Worm (Caenorhabditis elegans) whole organism, young adult: Measurements from ENCODE around the gene nth-1.

ENCODE experiments used
- B0019.2 ChIP-seq: fragments of 200-800 bp; sonication (Bioruptor generic); conservative IDR thresholded peaks from 2 replicates; pipeline ENCODE4 v1.3.6; 2022; ENCODE audit warnings: missing genetic modification reagents, missing genetic modification characterization, missing compliant biosample characterization
- B0261.1 ChIP-seq: sonication (generic microtip); optimal IDR thresholded peaks from 2 replicates; lab custom pipeline; 2016; ENCODE audit warnings: mild to moderate bottlenecking, missing genetic modification characterization, moderate library complexity, missing compliant biosample characterization
- F22D6.2 ChIP-seq: sonication (generic microtip); optimal IDR thresholded peaks from 2 replicates; lab custom pipeline; 2016; ENCODE audit warnings: mild to moderate bottlenecking, missing genetic modification characterization, missing compliant biosample characterization
- F33H1.4 ChIP-seq: fragments of 200-800 bp; sonication (Bioruptor generic); IDR thresholded peaks from 2 replicates; pipeline ENCODE4 v1.3.6; 2022; ENCODE audit warnings: missing genetic modification reagents, missing genetic modification characterization, missing compliant biosample characterization
- F39B2.1 ChIP-seq: fragments of 200-800 bp; sonication (Bioruptor generic); IDR thresholded peaks from 2 replicates; pipeline ENCODE4 v1.3.6; 2022; ENCODE audit warnings: missing genetic modification reagents, missing genetic modification characterization, missing compliant biosample characterization
- F57C9.4 ChIP-seq: sonication (generic microtip); optimal IDR thresholded peaks from 2 replicates; lab custom pipeline; 2017; ENCODE audit warnings: mild to moderate bottlenecking, missing genetic modification characterization, missing compliant biosample characterization
- T07F8.4 ChIP-seq: sonication (generic microtip); optimal IDR thresholded peaks from 2 replicates; lab custom pipeline; 2016; ENCODE audit warnings: mild to moderate bottlenecking, missing genetic modification characterization, moderate library complexity, missing compliant biosample characterization
- ZK185.1 ChIP-seq: sonication (generic microtip); optimal IDR thresholded peaks from 2 replicates; lab custom pipeline; 2016; ENCODE audit warnings: mild to moderate bottlenecking, missing genetic modification characterization, missing compliant biosample characterization; ENCODE audit not compliant: poor library complexity, severe bottlenecking
- athp-1 ChIP-seq: sonication (generic microtip); optimal IDR thresholded peaks from 2 replicates; lab custom pipeline; 2017; ENCODE audit warnings: mild to moderate bottlenecking, missing genetic modification characterization, missing compliant biosample characterization
- attf-5 ChIP-seq: fragments of 200-800 bp; sonication (Bioruptor generic); optimal IDR thresholded peaks from 2 replicates; lab custom pipeline; 2018; ENCODE audit warnings: mild to moderate bottlenecking, missing genetic modification characterization, missing compliant biosample characterization
- bed-1 ChIP-seq: fragments of 200-800 bp; sonication (Bioruptor generic); IDR thresholded peaks from 2 replicates; pipeline ENCODE4 v1.3.6; 2022; ENCODE audit warnings: missing genetic modification reagents, missing genetic modification characterization, missing compliant biosample characterization
- bed-2 ChIP-seq: fragments of 200-800 bp; sonication (Bioruptor generic); IDR thresholded peaks from 2 replicates; pipeline ENCODE4 v1.3.6; 2022; ENCODE audit warnings: missing genetic modification reagents, missing genetic modification characterization, missing compliant biosample characterization
- ceh-40 ChIP-seq: fragments of 200-800 bp; sonication (Bioruptor generic); IDR thresholded peaks from 2 replicates; pipeline ENCODE4 v1.3.6; 2022; ENCODE audit warnings: missing genetic modification characterization, missing compliant biosample characterization
- ceh-79 ChIP-seq: sonication (generic microtip); optimal IDR thresholded peaks from 2 replicates; lab custom pipeline; 2017; ENCODE audit warnings: mild to moderate bottlenecking, missing genetic modification characterization, missing compliant biosample characterization
- ceh-91 ChIP-seq: fragments of 200-800 bp; sonication (Bioruptor generic); IDR thresholded peaks from 2 replicates; pipeline ENCODE4 v1.3.6; 2022; ENCODE audit warnings: missing genetic modification reagents, missing genetic modification characterization, missing compliant biosample characterization
- die-1 ChIP-seq: sonication (generic microtip); optimal IDR thresholded peaks from 2 replicates; lab custom pipeline; 2016; ENCODE audit warnings: missing genotype, mild to moderate bottlenecking, missing genetic modification characterization, missing compliant biosample characterization
- dox-1 ChIP-seq: fragments of 200-800 bp; sonication (Bioruptor generic); IDR thresholded peaks from 2 replicates; pipeline ENCODE4 v1.3.6; 2022; ENCODE audit warnings: missing genetic modification reagents, missing genetic modification characterization, missing compliant biosample characterization
- dpl-1 ChIP-seq: fragments of 150-350 bp; optimal IDR thresholded peaks from 2 replicates; lab custom pipeline; 2014; ENCODE audit warnings: missing biosample characterization, missing genetic modification reagents, missing genetic modification characterization
- efl-1 ChIP-seq: fragments of 150-350 bp; optimal IDR thresholded peaks from 2 replicates; lab custom pipeline; 2014; ENCODE audit warnings: missing biosample characterization, missing genetic modification reagents, missing genetic modification characterization
- him-1 ChIP-seq: sonication (generic microtip); optimal IDR thresholded peaks from 2 replicates; lab custom pipeline; 2016; ENCODE audit warnings: missing genotype, missing genetic modification reagents, missing genetic modification characterization, missing compliant biosample characterization
- hmg-20 ChIP-seq: fragments of 200-800 bp; sonication (Bioruptor generic); IDR thresholded peaks from 2 replicates; pipeline ENCODE4 v1.3.6; 2022; ENCODE audit warnings: missing genetic modification reagents, missing genetic modification characterization, missing compliant biosample characterization
- lag-1 ChIP-seq: fragments of 200-800 bp; sonication (Bioruptor generic); IDR thresholded peaks from 2 replicates; pipeline ENCODE4 v1.3.6; 2022; ENCODE audit warnings: missing genetic modification reagents, missing genetic modification characterization, missing compliant biosample characterization
- lin-26 ChIP-seq: fragments of 200-800 bp; sonication (Bioruptor generic); IDR thresholded peaks from 2 replicates; pipeline ENCODE4 v1.3.6; 2022; ENCODE audit warnings: missing genetic modification reagents, missing genetic modification characterization, missing compliant biosample characterization
- lsl-1 ChIP-seq: fragments of 200-800 bp; sonication (Bioruptor generic); optimal IDR thresholded peaks from 2 replicates; lab custom pipeline; 2018; ENCODE audit warnings: mild to moderate bottlenecking, missing genetic modification characterization, moderate library complexity, missing compliant biosample characterization
- madf-10 ChIP-seq: sonication (generic microtip); optimal IDR thresholded peaks from 2 replicates; lab custom pipeline; 2016; ENCODE audit warnings: mild to moderate bottlenecking, missing genetic modification characterization, missing compliant biosample characterization
- madf-6 ChIP-seq: fragments of 200-800 bp; sonication (Bioruptor generic); IDR thresholded peaks from 2 replicates; pipeline ENCODE4 v1.3.6; 2022; ENCODE audit warnings: missing genetic modification reagents, missing genetic modification characterization, missing compliant biosample characterization
- madf-8 ChIP-seq: fragments of 200-800 bp; sonication (Bioruptor generic); conservative IDR thresholded peaks from 2 replicates; pipeline ENCODE4 v1.3.6; 2022; ENCODE audit warnings: missing genetic modification reagents, missing genetic modification characterization, missing compliant biosample characterization
- mxl-1 ChIP-seq: sonication (generic microtip); optimal IDR thresholded peaks from 2 replicates; lab custom pipeline; 2016; ENCODE audit warnings: missing genetic modification characterization, missing compliant biosample characterization
- nhr-120 ChIP-seq: fragments of 200-800 bp; sonication (Bioruptor generic); IDR thresholded peaks from 2 replicates; pipeline ENCODE4 v1.3.6; 2022; ENCODE audit warnings: missing genetic modification characterization, missing compliant biosample characterization
- nhr-27 ChIP-seq: fragments of 200-800 bp; sonication (Bioruptor generic); optimal IDR thresholded peaks from 2 replicates; lab custom pipeline; 2018; ENCODE audit warnings: mild to moderate bottlenecking, missing genetic modification characterization, moderate library complexity, missing compliant biosample characterization
- nhr-90 ChIP-seq: sonication (generic microtip); optimal IDR thresholded peaks from 2 replicates; lab custom pipeline; 2016; ENCODE audit warnings: missing genotype, mild to moderate bottlenecking, missing genetic modification characterization, missing compliant biosample characterization
- snpc-1.1 ChIP-seq: sonication (generic microtip); optimal IDR thresholded peaks from 2 replicates; lab custom pipeline; 2017; ENCODE audit warnings: missing genetic modification characterization, mild to moderate bottlenecking, missing compliant biosample characterization, antibody characterized with exemption, moderate library complexity, missing genotype, missing genetic modification reagents; ENCODE audit not compliant: insufficient read depth
- snpc-1.3 ChIP-seq: sonication (generic microtip); optimal IDR thresholded peaks from 2 replicates; lab custom pipeline; 2017; ENCODE audit warnings: missing genetic modification characterization, mild to moderate bottlenecking, missing compliant biosample characterization, antibody characterized with exemption, moderate library complexity, missing genotype, missing genetic modification reagents; ENCODE audit not compliant: insufficient read depth
- snpc-3.4 ChIP-seq: sonication (generic microtip); optimal IDR thresholded peaks from 2 replicates; lab custom pipeline; 2017; ENCODE audit warnings: missing genetic modification characterization, mild to moderate bottlenecking, missing compliant biosample characterization, antibody characterized with exemption, moderate library complexity, missing genotype, missing genetic modification reagents
- snpc-4 ChIP-seq, 5 experiments: fragments of 150-350 bp in 1 of 5; sonication (generic microtip) in 4 of 5; optimal IDR thresholded peaks; 2 replicates each; lab custom pipeline; 2014 to 2018; ENCODE audit warnings: missing genetic modification characterization in 5 of 5, missing biosample characterization in 3 of 5, antibody characterized with exemption in 2 of 5, mild to moderate bottlenecking in 2 of 5, missing compliant biosample characterization in 2 of 5, missing genotype in 2 of 5, moderate library complexity in 2 of 5, missing genetic modification reagents in 1 of 5
- sptf-2 ChIP-seq: fragments of 200-800 bp; sonication (Bioruptor generic); optimal IDR thresholded peaks from 2 replicates; lab custom pipeline; 2018; ENCODE audit warnings: mild to moderate bottlenecking, missing genetic modification characterization, missing compliant biosample characterization
- tbp1 ChIP-seq: fragments of 200-800 bp; sonication (Bioruptor generic); optimal IDR thresholded peaks from 2 replicates; lab custom pipeline; 2018; ENCODE audit warnings: mild to moderate bottlenecking, missing genetic modification characterization, missing compliant biosample characterization
- xnd-1 ChIP-seq: sonication (generic microtip); optimal IDR thresholded peaks from 2 replicates; lab custom pipeline; 2016; ENCODE audit warnings: missing genotype, missing genetic modification reagents, missing genetic modification characterization, missing compliant biosample characterization
- ztf-25 ChIP-seq: fragments of 200-800 bp; sonication (Bioruptor generic); IDR thresholded peaks from 2 replicates; pipeline ENCODE4 v1.3.6; 2022; ENCODE audit warnings: missing genetic modification reagents, missing genetic modification characterization, missing compliant biosample characterization
- ztf-6 ChIP-seq: fragments of 200-800 bp; sonication (Bioruptor generic); IDR thresholded peaks from 2 replicates; pipeline ENCODE4 v1.3.6; 2022; ENCODE audit warnings: missing genetic modification reagents, missing genetic modification characterization, missing compliant biosample characterization

nth-1 gene

DNA sequence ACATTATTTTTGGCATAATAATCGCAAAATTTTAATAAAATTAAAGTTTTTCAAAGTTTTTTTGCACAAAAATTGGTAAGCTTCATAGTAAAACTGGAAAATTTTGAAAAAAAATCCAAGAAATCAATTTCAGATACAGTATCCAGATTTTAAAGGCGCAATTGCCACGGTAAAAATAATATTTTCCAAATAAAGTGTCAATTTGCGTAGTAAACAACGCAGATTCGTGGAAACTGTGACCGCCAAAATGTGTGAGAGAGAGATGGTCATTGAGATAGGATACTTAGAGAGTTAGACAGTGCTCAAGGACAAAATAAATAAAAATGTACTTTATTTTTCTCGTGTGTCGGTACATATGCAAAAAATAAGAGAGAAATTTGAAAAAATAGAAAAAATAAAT is 8.7 kb upstream of the nth-1 start (continued):
- no peak for TF ChIP-seq B0019.2
- no peak for TF ChIP-seq lag-1 (GFP tag; lab: Robert Waterston, UW)
- no peak for TF ChIP-seq attf-5 (GFP tag; lab: Kevin White, UChicago)

DNA sequence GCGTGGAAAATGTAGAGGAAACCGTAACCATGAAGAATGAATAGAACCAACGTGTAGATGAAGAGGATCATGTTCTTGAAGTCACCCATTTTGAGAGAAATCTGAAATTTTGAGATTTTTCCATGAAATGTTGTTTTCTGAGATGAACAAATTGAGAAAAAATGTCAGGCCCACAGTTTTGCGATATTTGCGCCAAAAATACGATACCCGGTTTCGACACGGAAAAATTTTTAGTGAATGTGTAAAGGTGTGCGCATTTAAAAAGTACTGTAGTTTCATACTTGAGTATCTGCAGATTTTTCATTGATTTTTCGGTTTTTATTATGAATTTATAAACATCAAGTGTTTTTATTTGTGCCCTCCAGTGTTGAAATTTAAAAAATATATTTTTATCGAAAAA is 8.2 kb upstream of the nth-1 start, which contains the start of gene R10E4.9:
R10E4.9 (minus strand) TSS at position 101 of the 400 bp plus-strand sequence.
- TF ChIP-seq madf-8, result no peak
- no peak for TF ChIP-seq ceh-40 (GFP tag; lab: Robert Waterston, UW)

DNA sequence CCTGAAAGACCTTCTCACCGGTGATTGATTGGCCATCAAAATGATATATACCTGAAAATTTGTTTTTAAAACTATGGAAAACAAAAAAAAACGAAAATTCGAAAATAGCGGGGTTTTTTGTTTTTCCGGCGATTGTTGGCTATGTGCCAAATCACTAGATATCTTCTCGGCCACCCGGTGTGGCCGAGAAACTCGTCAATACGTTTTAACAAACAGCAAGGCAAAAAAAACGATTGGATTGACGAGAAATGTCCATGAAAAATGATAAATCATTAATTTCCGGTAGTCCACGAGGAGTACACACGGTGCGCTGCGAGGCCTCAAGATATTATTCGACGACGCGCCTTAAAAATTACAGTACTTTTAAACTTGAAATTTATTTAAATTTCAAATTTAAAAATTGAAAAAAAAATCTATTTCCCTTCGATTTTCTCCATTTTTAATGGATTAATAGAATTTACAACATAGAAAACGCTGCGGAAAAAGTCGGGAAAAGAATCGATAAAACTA is 7.0 kb upstream of the nth-1 start, which contains the start of gene R10E4.11:
R10E4.11 (minus strand) TSS at position 51 of the 510 bp plus-strand sequence.
- TF ChIP-seq F33H1.4 (peak; percentile 61), madf-6 (GFP tag; lab: Robert Waterston, UW) (peak; percentile 54; the same call in 1 of the 2 replicates), snpc-1.3 (tag; lab: Kevin White, UChicago) (no peak), lsl-1 (peak; percentile 66)

DNA sequence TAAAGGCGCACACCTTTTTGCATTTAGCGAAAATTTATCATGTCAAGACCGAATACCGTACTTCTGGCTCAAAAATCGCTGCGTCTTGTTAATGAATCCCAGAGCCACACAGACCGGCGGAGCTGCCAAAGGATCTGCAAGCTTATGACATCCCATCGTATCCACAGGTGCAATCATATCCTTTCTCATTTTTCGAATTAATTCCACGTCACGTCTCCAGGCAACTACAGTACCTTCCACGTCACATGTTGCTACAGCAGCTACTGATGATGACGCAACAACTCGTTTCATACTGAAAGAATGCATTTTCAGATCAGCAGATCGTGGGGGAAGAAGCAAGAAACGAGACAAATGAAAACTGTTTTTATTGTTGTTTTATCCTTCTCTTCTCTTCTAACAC is 945 bp downstream of the nth-1 start, which contains the start of gene R10E4.6:
R10E4.6 (plus strand) TSS at position 301 of the 400 bp plus-strand sequence.
- TF ChIP-seq ztf-25 (no peak), sptf-2 (no peak)

DNA sequence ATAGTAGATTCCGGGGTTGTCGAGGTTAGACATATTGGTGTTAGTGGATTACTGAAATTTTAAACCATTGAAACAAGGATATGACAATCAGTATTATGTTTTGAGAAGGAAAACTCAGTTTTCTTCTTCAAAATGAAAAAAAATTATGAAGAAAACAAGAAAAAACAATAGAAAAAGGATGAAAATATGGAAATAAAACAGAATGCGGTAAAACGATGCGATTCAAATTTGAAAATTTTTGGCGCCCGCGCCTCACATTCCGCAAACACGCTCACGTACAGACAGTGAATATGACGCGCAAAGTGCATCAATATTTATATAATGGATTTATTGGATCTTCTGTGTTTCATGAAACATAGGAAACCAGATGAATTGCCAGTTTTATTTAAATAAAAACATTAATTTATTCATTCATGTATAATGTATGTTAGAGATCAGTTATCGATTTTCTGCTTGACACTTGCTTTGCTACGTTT is 2.8 kb downstream of the nth-1 start, which contains the start of gene mcm-5:
mcm-5 (minus strand) TSS at position 51 of the 476 bp plus-strand sequence.
- TF ChIP-seq hmg-20 (no peak), nhr-27 (no peak), tbp1 (GFP tag; lab: Kevin White, UChicago) (peak; percentile 19), B0019.2 (0 out of 2 replicates have a peak, but pooled peaks have one; percentile 21), T07F8.4 (tag; lab: Kevin White, UChicago) (no peak), snpc-4 (GFP tag; optimal IDR thresholded peaks at IDR 0.05; lab: Kevin White, UChicago) (peak; percentile 9), snpc-4 (tag; optimal IDR thresholded peaks at IDR 0.05; lab: Kevin White, UChicago) (no peak), ZK185.1 (tag; lab: Kevin White, UChicago) (no peak), lin-26 (GFP tag; lab: Robert Waterston, UW) (no peak), F57C9.4 (no peak), snpc-3.4 (peak; percentile 59), bed-1 (GFP tag; lab: Robert Waterston, UW) (no peak), F22D6.2 (tag; lab: Kevin White, UChicago) (no peak), efl-1 (peak; percentile 95), snpc-1.1 (tag; lab: Kevin White, UChicago) (no peak), bed-2 (GFP tag; lab: Robert Waterston, UW) (no peak), dox-1 (no peak), madf-10 (no peak), xnd-1 (tag; lab: Kevin White, UChicago) (peak; percentile 59), ceh-40 (GFP tag; lab: Robert Waterston, UW) (no peak), ceh-91 (GFP tag; lab: Robert Waterston, UW) (peak; percentile 70), ceh-79 (tag; lab: Kevin White, UChicago) (no peak), athp-1 (tag; lab: Kevin White, UChicago) (no peak), dpl-1 (peak; percentile 89), madf-8 (peak; percentile 78), B0261.1 (tag; lab: Kevin White, UChicago) (no peak), nhr-120 (GFP tag; lab: Robert Waterston, UW) (no peak), nhr-90 (tag; lab: Kevin White, UChicago) (no peak), F39B2.1 (no peak), ztf-6 (no peak), him-1 (peak; percentile 49), mxl-1 (no peak), die-1 (tag; lab: Kevin White, UChicago) (no peak)
